Fruit fly (Drosophila melanogaster) whole organism, pupa: ENCODE results near the gene CG14974.

Source experiments
- CG10348 ChIP-seq: fragments of 200-800 bp; sonication (Bioruptor generic); IDR thresholded peaks from 2 replicates; pipeline ENCODE4 v1.3.6; 2022; ENCODE audit warnings: missing biosample characterization, missing genetic modification characterization
- CG12605 ChIP-seq: fragments of 200-800 bp; sonication (Bioruptor generic); IDR thresholded peaks from 2 replicates; pipeline ENCODE4 v1.3.6; 2022; ENCODE audit warnings: missing biosample characterization, missing genetic modification characterization
- CG13204 ChIP-seq: fragments of 200-800 bp; sonication (Bioruptor generic); optimal IDR thresholded peaks from 2 replicates; lab custom pipeline; 2018; ENCODE audit warnings: missing biosample characterization, mild to moderate bottlenecking, missing genetic modification characterization, moderate library complexity
- CG14655 ChIP-seq: fragments of 200-800 bp; sonication (Bioruptor generic); optimal IDR thresholded peaks from 3 replicates; lab custom pipeline; 2017; ENCODE audit warnings: mild to moderate bottlenecking, missing biosample characterization, missing genetic modification reagents, missing genetic modification characterization
- CG15710 ChIP-seq: fragments of 200-800 bp; sonication (Bioruptor generic); optimal IDR thresholded peaks from 2 replicates; lab custom pipeline; 2018; ENCODE audit warnings: missing biosample characterization, mild to moderate bottlenecking, missing genetic modification characterization, moderate library complexity
- CG17806 ChIP-seq: fragments of 200-800 bp; sonication (Bioruptor generic); optimal IDR thresholded peaks from 2 replicates; lab custom pipeline; 2018; ENCODE audit warnings: missing biosample characterization, mild to moderate bottlenecking, missing genetic modification characterization, moderate library complexity
- CG32121 ChIP-seq: fragments of 200-800 bp; sonication (Bioruptor generic); IDR thresholded peaks from 2 replicates; pipeline ENCODE4 v1.3.6; 2022; ENCODE audit warnings: missing biosample characterization, missing genetic modification characterization
- CG34367 ChIP-seq: fragments of 200-800 bp; sonication (Bioruptor generic); optimal IDR thresholded peaks from 2 replicates; lab custom pipeline; 2018; ENCODE audit warnings: missing biosample characterization, mild to moderate bottlenecking, missing genetic modification characterization
- CG4496 ChIP-seq: fragments of 200-800 bp; sonication (Bioruptor generic); IDR thresholded peaks from 3 replicates; pipeline ENCODE4 v1.3.6; 2022; ENCODE audit warnings: missing biosample characterization, missing genetic modification characterization
- CG8159 ChIP-seq: fragments of 200-800 bp; sonication (Bioruptor generic); optimal IDR thresholded peaks from 3 replicates; lab custom pipeline; 2018; ENCODE audit warnings: missing biosample characterization, mild to moderate bottlenecking, missing genetic modification characterization, moderate library complexity
- CG8301 ChIP-seq: fragments of 200-800 bp; sonication (Bioruptor generic); optimal IDR thresholded peaks from 2 replicates; lab custom pipeline; 2018; ENCODE audit warnings: missing biosample characterization, mild to moderate bottlenecking, missing genetic modification characterization
- CG9948 ChIP-seq: fragments of 200-800 bp; sonication (Bioruptor generic); optimal IDR thresholded peaks from 2 replicates; lab custom pipeline; 2018; ENCODE audit warnings: missing biosample characterization, mild to moderate bottlenecking, missing genetic modification characterization, moderate library complexity
- D1 ChIP-seq: fragments of 200-800 bp; sonication (Bioruptor generic); optimal IDR thresholded peaks from 2 replicates; lab custom pipeline; 2018; ENCODE audit warnings: missing biosample characterization, mild to moderate bottlenecking, missing genetic modification characterization, moderate library complexity
- EcR ChIP-seq: fragments of 200-800 bp; sonication (Bioruptor generic); optimal IDR thresholded peaks from 3 replicates; lab custom pipeline; 2019; ENCODE audit warnings: missing biosample characterization, missing genetic modification characterization, mild to moderate bottlenecking, moderate library complexity, missing genetic modification reagents
- Ets98B ChIP-seq: fragments of 200-800 bp; sonication (Bioruptor generic); IDR thresholded peaks from 2 replicates; pipeline ENCODE4 v1.3.6; 2022; ENCODE audit warnings: missing biosample characterization, missing genetic modification characterization
- Pif1A ChIP-seq: fragments of 200-800 bp; sonication (Bioruptor generic); optimal IDR thresholded peaks from 3 replicates; lab custom pipeline; 2016; ENCODE audit warnings: missing biosample characterization, missing genetic modification characterization
- Pif1B ChIP-seq: fragments of 200-800 bp; sonication (Bioruptor generic); optimal IDR thresholded peaks from 3 replicates; lab custom pipeline; 2016; ENCODE audit warnings: missing biosample characterization, missing genetic modification characterization
- Snoo ChIP-seq: fragments of 200-800 bp; sonication (Bioruptor generic); optimal IDR thresholded peaks from 3 replicates; lab custom pipeline; 2017; ENCODE audit warnings: missing biosample characterization, mild to moderate bottlenecking, missing genetic modification characterization, inconsistent platforms
- fd96Ca ChIP-seq: fragments of 200-800 bp; sonication (Bioruptor generic); IDR thresholded peaks from 3 replicates; pipeline ENCODE4 v1.3.6; 2022; ENCODE audit warnings: missing biosample characterization, missing genetic modification characterization
- gl ChIP-seq: fragments of 200-800 bp; sonication (Bioruptor generic); optimal IDR thresholded peaks from 2 replicates; lab custom pipeline; 2018; ENCODE audit warnings: missing biosample characterization, mild to moderate bottlenecking, missing genetic modification characterization
- rn ChIP-seq: fragments of 200-800 bp; sonication (Bioruptor generic); IDR thresholded peaks from 2 replicates; pipeline ENCODE4 v1.3.6; 2022; ENCODE audit warnings: missing biosample characterization, missing genetic modification characterization

Gene CG14974

DNA sequence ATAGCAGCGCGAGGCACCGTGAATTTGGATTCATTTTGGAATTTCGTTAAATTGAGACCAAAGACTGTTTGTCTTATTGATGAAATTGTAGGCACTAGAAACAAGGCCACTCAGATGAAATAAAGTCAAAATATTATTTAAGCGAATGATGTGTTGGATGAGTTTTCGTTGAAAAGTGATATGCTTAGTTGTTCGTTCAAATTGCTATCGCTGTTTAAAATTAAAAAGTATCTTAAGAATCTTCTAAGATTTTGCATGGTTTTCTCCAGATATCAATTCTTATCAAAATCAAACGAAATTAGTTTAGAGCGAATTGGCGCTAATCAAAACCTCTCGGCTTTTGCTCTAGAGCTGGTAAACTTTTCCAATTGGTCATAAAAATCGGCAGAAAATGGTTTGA lies at the start of gene CG14974:
Gene CG14974 (minus strand): TSS at position 101 of the 400 bp plus-strand sequence.
- no peak for TF ChIP-seq fd96Ca
- no peak for TF ChIP-seq Snoo
- TF ChIP-seq CG8301, result no peak
- TF ChIP-seq CG13204 (GFP tag; lab: Kevin White, UChicago), result no peak

dm6 chr3L:3667594-3667993 lies 46.8 kb upstream of the CG14974 start:
- no peak for TF ChIP-seq CG13204 (GFP tag; lab: Kevin White, UChicago)
- TF ChIP-seq gl, result no peak
- peak; percentile 58 for TF ChIP-seq CG8159 (tag; lab: Kevin White, UChicago)
- no peak for TF ChIP-seq rn (GFP tag; lab: Robert Waterston, UW)
- 0 out of 2 replicates have a peak, but pooled peaks have one; percentile 8 for TF ChIP-seq Ets98B (GFP tag; lab: Robert Waterston, UW)
- TF ChIP-seq Pif1A, result no peak
- peak; percentile 19 for TF ChIP-seq CG14655 (GFP tag; lab: Kevin White, UChicago)
- peak; percentile 49 for TF ChIP-seq CG15710
- peak; percentile 28 for TF ChIP-seq CG34367 (tag; lab: Kevin White, UChicago)
- TF ChIP-seq D1 (tag; lab: Kevin White, UChicago), result no peak
- TF ChIP-seq CG32121 (GFP tag; lab: Robert Waterston, UW), result no peak
- TF ChIP-seq CG8301, result peak; percentile 0
- no peak for TF ChIP-seq CG10348 (GFP tag; lab: Robert Waterston, UW)
- TF ChIP-seq Snoo, result no peak
- peak; percentile 41 for TF ChIP-seq CG17806 (tag; lab: Kevin White, UChicago)
- peak; percentile 35 for TF ChIP-seq CG9948 (tag; lab: Kevin White, UChicago)
- no peak for TF ChIP-seq fd96Ca
- no peak for TF ChIP-seq EcR
- peak; percentile 26 for TF ChIP-seq Pif1B (GFP tag; lab: Kevin White, UChicago)
- TF ChIP-seq CG12605 (GFP tag; lab: Robert Waterston, UW), result no peak
- no peak for TF ChIP-seq CG4496 (GFP tag; lab: Robert Waterston, UW)
- TF ChIP-seq, all 21 proteins: peak for 9

DNA sequence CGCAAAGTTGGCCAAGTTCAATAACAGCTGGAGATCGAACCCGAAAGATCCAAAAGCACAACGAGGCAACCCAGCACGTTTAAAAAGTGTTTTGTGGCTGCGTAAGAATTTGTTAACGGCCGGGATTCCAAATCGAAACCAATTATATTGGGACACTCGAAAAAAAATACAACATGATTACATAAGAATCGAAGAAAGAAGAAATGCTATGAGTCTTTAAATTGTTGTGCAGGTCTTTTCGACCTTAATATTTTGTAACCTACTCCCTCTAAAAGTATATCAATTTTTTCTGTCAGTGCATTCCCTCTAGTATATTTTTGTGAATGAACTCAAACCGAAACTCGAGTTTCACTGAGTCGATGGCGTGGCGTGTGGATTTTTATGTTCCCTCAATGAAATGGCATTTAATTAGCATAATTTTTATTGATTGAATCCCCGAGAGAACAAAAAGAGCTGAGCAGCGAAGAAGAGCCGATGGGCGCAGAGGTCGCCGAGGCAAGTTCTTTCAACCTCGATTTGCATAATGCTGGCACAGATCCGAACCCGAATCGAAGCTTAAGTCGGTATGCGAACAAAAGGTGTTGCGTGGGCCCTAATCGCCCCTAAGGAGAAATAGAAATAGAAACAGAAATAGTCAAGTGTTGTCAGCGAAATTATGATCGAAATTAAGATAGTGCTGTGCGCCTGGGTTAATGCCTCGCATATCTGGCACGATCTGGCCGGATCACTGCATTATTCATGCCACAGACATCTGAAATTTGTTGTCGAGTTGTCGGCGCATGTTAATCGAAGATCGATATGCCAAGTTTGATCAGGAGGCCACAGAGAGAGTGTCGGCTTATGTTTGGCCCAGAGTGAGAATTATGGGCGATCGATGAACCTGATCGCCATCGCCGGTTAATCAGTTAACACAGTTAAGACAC lies 44.7 kb upstream of the CG14974 start:
- TF ChIP-seq Pif1B (GFP tag; lab: Kevin White, UChicago), result no peak
- TF ChIP-seq Pif1A, result no peak

DNA sequence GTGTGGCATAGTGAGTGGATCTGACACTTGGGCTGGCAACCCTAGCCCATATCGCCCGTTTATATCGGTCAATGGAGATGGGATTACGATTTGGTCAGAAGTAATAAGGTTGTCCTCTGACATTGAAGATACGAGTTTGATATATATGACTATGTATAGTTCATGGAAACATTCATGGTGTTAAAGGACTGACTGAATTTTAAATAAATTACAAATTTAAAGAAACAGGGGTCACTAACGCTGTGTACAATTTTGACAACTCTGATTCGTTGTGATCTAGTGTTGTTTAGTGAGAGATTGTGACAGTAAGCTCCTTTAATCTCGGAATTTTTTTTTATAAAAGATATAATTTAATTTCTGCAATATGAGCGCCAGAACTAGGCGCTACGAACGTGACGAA lies 37.9 kb upstream of the CG14974 start, which contains the start of gene CG43098:
Gene CG43098 (plus strand): TSS at position 301 of the 400 bp plus-strand sequence.
- TF ChIP-seq D1 (tag; lab: Kevin White, UChicago) (no peak), gl (no peak), CG34367 (tag; lab: Kevin White, UChicago) (no peak), CG8159 (tag; lab: Kevin White, UChicago) (no peak), Ets98B (GFP tag; lab: Robert Waterston, UW) (no peak), CG14655 (GFP tag; lab: Kevin White, UChicago) (no peak), CG8301 (no peak)

dm6 chr3L:3657897-3658296 lies 37.1 kb upstream of the CG14974 start:
- TF ChIP-seq Snoo (no peak), CG8301 (no peak)

dm6 chr3L:3656867-3657266 lies 36.0 kb upstream of the CG14974 start:
- peak; percentile 10 for TF ChIP-seq Pif1B (GFP tag; lab: Kevin White, UChicago)
- peak; percentile 85 for TF ChIP-seq CG32121 (GFP tag; lab: Robert Waterston, UW)
- TF ChIP-seq rn (GFP tag; lab: Robert Waterston, UW), result no peak
- no peak for TF ChIP-seq Snoo
- TF ChIP-seq fd96Ca, result peak; percentile 87
- TF ChIP-seq CG15710, result peak; percentile 22
- TF ChIP-seq EcR, result no peak
- no peak for TF ChIP-seq gl
- TF ChIP-seq CG13204 (GFP tag; lab: Kevin White, UChicago), result no peak
- peak; percentile 27 for TF ChIP-seq CG9948 (tag; lab: Kevin White, UChicago)
- TF ChIP-seq CG17806 (tag; lab: Kevin White, UChicago), result peak; percentile 25
- TF ChIP-seq CG12605 (GFP tag; lab: Robert Waterston, UW), result peak; percentile 65
- TF ChIP-seq CG34367 (tag; lab: Kevin White, UChicago), result no peak
- TF ChIP-seq CG14655 (GFP tag; lab: Kevin White, UChicago), result peak; percentile 64
- peak; percentile 16 for TF ChIP-seq CG8159 (tag; lab: Kevin White, UChicago)
- peak; percentile 82 for TF ChIP-seq Ets98B (GFP tag; lab: Robert Waterston, UW)
- TF ChIP-seq Pif1A, result peak; percentile 45
- no peak for TF ChIP-seq D1 (tag; lab: Kevin White, UChicago)
- peak; percentile 77; the same call in 2 of the 3 replicates for TF ChIP-seq CG4496 (GFP tag; lab: Robert Waterston, UW)
- peak; percentile 70 for TF ChIP-seq CG8301
- TF ChIP-seq CG10348 (GFP tag; lab: Robert Waterston, UW), result 0 out of 2 replicates have a peak, but pooled peaks have one; percentile 34
